Worm (Caenorhabditis elegans): ENCODE results near the gene zchc-1A.

The zchc-1A gene

DNA sequence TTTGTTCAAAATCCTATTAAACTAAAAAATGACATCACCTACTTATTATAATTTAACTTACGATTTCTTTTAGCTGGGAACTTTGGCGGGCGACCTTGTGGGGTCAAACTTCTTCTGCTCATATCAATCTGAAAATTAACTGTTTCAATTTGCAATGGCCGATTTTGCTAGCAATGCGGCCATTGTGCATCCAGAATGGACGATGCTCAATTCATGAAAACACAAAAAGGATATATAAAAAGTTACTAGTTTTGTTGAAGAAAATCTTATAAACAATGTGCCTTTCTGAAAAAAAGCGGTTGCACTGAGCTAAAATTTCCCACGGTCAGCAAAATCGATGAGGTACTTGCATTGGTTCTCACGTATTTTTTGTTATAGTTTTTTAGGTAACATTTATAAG lies 19.9 kb upstream of the zchc-1A start, which contains the start of gene C31H2.3:
C31H2.3 (minus strand) TSS at position 101 of the 400 bp plus-strand sequence.
- TF ChIP-seq sdz-12 (GFP tag; optimal IDR thresholded peaks at IDR 0.05) (no peak), ceh-82 (tag; optimal IDR thresholded peaks at IDR 0.05) (no peak), nhr-42 (GFP tag; IDR thresholded peaks at IDR 0.05) (no peak), tra-1 (GFP tag; IDR thresholded peaks at IDR 0.05) (no peak), snpc-4 (tag; optimal IDR thresholded peaks at IDR 0.05) (no peak), ceh-28 (tag; optimal IDR thresholded peaks at IDR 0.05) (no peak), ceh-32 (tag; optimal IDR thresholded peaks at IDR 0.05; ENCODE audit: poor library complexity) (no peak), nhr-237 (tag; optimal IDR thresholded peaks at IDR 0.05) (no peak), nhr-76 (tag; optimal IDR thresholded peaks at IDR 0.05) (no peak), tag-97 (GFP tag; IDR thresholded peaks at IDR 0.05) (no peak), nhr-41 (GFP tag; IDR thresholded peaks at IDR 0.05) (no peak), ctbp-1 (GFP tag; IDR thresholded peaks at IDR 0.05) (no peak), ztf-7 (tag; optimal IDR thresholded peaks at IDR 0.05) (no peak), F44E2.7 (GFP tag; IDR thresholded peaks at IDR 0.05) (no peak)

DNA sequence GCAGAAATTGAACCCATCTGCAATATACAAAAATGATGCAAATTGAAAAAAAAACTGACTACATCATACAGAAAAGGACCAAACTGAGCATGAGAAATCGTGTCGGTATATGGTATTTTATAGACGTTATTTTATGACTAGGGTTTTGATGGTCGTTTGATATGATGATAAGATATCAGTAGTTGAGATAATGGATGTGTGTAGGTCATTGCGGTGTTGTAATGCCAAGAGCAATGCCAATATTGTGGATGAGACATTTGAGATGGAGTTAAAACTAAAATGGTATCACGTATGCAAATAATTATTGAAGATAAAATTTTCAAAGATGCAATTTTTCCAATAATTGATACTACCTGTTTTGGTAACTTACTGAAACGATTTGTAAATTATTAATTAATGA lies 14.5 kb upstream of the zchc-1A start, which contains the start of gene C31H2.4:
C31H2.4 (minus strand) TSS at position 19 of the 400 bp plus-strand sequence.
- TF ChIP-seq ctbp-1 (GFP tag; IDR thresholded peaks at IDR 0.05) = no peak
- peak; percentile 8 for TF ChIP-seq dve-1 (tag; optimal IDR thresholded peaks at IDR 0.05; ENCODE audit: insufficient read depth)
- no peak for TF ChIP-seq mep-1 (tag; optimal IDR thresholded peaks at IDR 0.05)
- TF ChIP-seq mdt-29 (GFP tag; IDR thresholded peaks at IDR 0.05) = no peak
- no peak for TF ChIP-seq zfp-2 (tag; optimal IDR thresholded peaks at IDR 0.05)
- peak; percentile 60; the same call in 1 of the 2 replicates for TF ChIP-seq php-3 (GFP tag; IDR thresholded peaks at IDR 0.05)
- no peak for TF ChIP-seq mes-2 (tag; optimal IDR thresholded peaks at IDR 0.05; ENCODE audit: poor library complexity, severe bottlenecking)
- TF ChIP-seq nhr-28 (tag; optimal IDR thresholded peaks at IDR 0.05) = peak; percentile 35
- no peak for TF ChIP-seq egl-43 (GFP tag; IDR thresholded peaks at IDR 0.05)
- TF ChIP-seq vab-7 (GFP tag; IDR thresholded peaks at IDR 0.05) = no peak
- no peak for TF ChIP-seq lin-1 (GFP tag; IDR thresholded peaks at IDR 0.05)

DNA sequence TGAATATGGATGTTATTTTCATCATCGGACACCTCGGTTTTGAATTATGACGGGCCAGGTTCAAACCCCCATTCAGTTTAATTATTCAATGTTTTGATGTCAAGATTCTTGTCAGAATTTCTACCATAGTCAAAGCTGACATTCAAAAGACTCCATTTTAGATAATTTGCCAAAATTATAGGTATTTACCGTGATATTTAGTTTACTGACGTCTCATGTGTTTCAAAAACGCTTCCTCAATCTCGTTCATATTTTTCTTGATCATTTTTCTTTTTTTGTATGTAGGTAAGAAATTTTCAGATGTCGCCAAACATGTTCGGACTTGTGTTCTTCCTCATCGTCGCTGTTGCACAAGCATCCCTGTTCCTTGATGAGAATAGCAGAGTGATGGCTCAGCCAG lies 11.4 kb upstream of the zchc-1A start, which contains the start of gene EGAP5.1:
EGAP5.1 (plus strand) TSS at position 301 of the 400 bp plus-strand sequence.
- TF ChIP-seq lin-29 (GFP tag; IDR thresholded peaks at IDR 0.05) = no peak
- no peak for TF ChIP-seq nhr-11 (tag; optimal IDR thresholded peaks at IDR 0.05)
- TF ChIP-seq sdz-12 (GFP tag; optimal IDR thresholded peaks at IDR 0.05) = no peak
- TF ChIP-seq zfp-2 (tag; optimal IDR thresholded peaks at IDR 0.05) = no peak
- no peak for TF ChIP-seq ces-1 (GFP tag; optimal IDR thresholded peaks at IDR 0.05)
- TF ChIP-seq nhr-28 (tag; optimal IDR thresholded peaks at IDR 0.05) = no peak
- no peak for TF ChIP-seq dpl-1 (GFP tag; optimal IDR thresholded peaks at IDR 0.05)
- TF ChIP-seq hlh-30 (tag; optimal IDR thresholded peaks at IDR 0.05; ENCODE audit: insufficient read depth) = no peak
- TF ChIP-seq mxl-3 (GFP tag; optimal IDR thresholded peaks at IDR 0.05) = no peak
- no peak for TF ChIP-seq zag-1 (tag; optimal IDR thresholded peaks at IDR 0.05)
- no peak for TF ChIP-seq duxl-1 (tag; optimal IDR thresholded peaks at IDR 0.05; ENCODE audit: poor library complexity)
- TF ChIP-seq tag-97 (GFP tag; IDR thresholded peaks at IDR 0.05) = no peak

DNA sequence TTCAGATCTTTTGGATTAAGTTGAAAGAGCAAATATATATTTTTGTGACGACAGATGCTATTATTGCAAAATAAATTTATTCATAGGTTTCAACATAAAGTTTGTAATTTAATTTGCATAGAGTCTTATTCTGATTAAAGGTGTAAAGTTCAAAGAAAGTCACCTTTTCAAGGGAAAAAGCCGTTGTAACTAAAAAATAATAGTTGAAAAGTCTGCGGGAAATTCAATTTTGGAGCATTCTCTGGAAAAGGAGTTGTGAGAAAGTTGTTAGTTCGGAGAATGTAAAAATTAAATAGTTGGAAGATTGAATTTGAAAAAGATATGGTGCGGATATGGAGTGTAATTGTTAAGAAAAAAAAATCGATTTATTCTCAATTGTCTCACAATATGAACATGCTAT lies 10.1 kb upstream of the zchc-1A start:
- TF ChIP-seq F49E8.2 (tag; optimal IDR thresholded peaks at IDR 0.05; ENCODE audit: borderline replicate concordance) = no peak

DNA sequence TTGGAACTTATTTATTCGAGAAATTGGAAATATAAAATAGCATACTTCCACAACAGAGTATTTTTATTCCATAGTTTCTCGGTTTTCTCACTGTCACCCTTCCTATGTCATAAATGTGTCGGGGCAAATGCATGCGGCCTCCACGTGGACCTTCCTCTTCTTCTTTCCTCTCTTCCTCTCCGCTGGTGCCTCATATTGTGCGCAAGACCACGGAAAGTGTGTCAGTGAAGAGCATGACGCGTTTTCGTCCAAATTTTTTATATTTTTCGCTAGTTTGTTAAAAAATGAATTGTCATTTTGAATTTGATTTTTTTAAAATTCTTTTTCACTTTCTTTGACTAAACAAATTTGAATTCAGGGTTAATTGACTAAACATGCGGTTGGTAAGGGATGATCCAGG lies 9.1 kb upstream of the zchc-1A start, which contains the start of gene mans-3:
mans-3 (plus strand) TSS at position 359 of the 400 bp plus-strand sequence.
- TF ChIP-seq set-16 (GFP tag; IDR thresholded peaks at IDR 0.05) (no peak; the same call in 1 of the 2 replicates), nhr-28 (tag; optimal IDR thresholded peaks at IDR 0.05) (peak; percentile 88), ZK337.2 (GFP tag; IDR thresholded peaks at IDR 0.05) (no peak), daf-12 (tag; optimal IDR thresholded peaks at IDR 0.05) (no peak), snpc-1.2 (GFP tag; IDR thresholded peaks at IDR 0.05) (no peak), F26F4.8 (GFP tag; conservative IDR thresholded peaks at IDR 0.05) (no peak), aly-2 (tag; optimal IDR thresholded peaks at IDR 0.05) (no peak), F10B5.3 (tag; optimal IDR thresholded peaks at IDR 0.05) (no peak), lin-29 (GFP tag; IDR thresholded peaks at IDR 0.05) (peak; percentile 73), lsy-2 (tag; optimal IDR thresholded peaks at IDR 0.05) (peak; percentile 49 to 94), lin-1 (GFP tag; IDR thresholded peaks at IDR 0.05) (peak; percentile 81), daf-8 (GFP tag; IDR thresholded peaks at IDR 0.05) (no peak), tag-97 (GFP tag; IDR thresholded peaks at IDR 0.05) (no peak), ztf-7 (tag; optimal IDR thresholded peaks at IDR 0.05) (peak; percentile 25), cey-2 (tag; optimal IDR thresholded peaks at IDR 0.05; ENCODE audit: borderline replicate concordance, insufficient read depth) (peak; percentile 44), rbr-2 (tag; optimal IDR thresholded peaks at IDR 0.05) (peak; percentile 94)
